Fruit fly (Drosophila melanogaster) whole organism, embryonic: ENCODE results near the gene Socs36E.

Source experiments
- Ada2b ChIP-seq: fragments of 200-800 bp; sonication (Bioruptor generic); IDR thresholded peaks from 2 replicates; pipeline ENCODE4 v1.3.6; 2022; ENCODE audit warnings: missing biosample characterization, missing genetic modification characterization
- Aef1 ChIP-seq: fragments of 200-800 bp; sonication (Bioruptor generic); IDR thresholded peaks from 3 replicates; pipeline ENCODE4 v1.3.6; 2022; ENCODE audit warnings: missing biosample characterization, missing genetic modification characterization
- Awh ChIP-seq: fragments of 200-800 bp; sonication (Bioruptor generic); IDR thresholded peaks from 2 replicates; pipeline ENCODE4, ENCODE4 v1.3.6; 2022; ENCODE audit warnings: missing biosample characterization, missing genetic modification characterization
- CG10274 ChIP-seq: fragments of 200-800 bp; sonication (Bioruptor generic); optimal IDR thresholded peaks from 3 replicates; lab custom pipeline; 2017; ENCODE audit warnings: missing biosample characterization, mild to moderate bottlenecking, missing genetic modification characterization
- CG11093 ChIP-seq: fragments of 200-800 bp; sonication (Bioruptor generic); IDR thresholded peaks from 3 replicates; pipeline ENCODE4 v1.3.6; 2022; ENCODE audit warnings: missing biosample characterization, missing genetic modification characterization
- CG11504 ChIP-seq: fragments of 200-800 bp; sonication (Bioruptor generic); optimal IDR thresholded peaks from 3 replicates; lab custom pipeline; 2019; ENCODE audit warnings: missing biosample characterization, mild to moderate bottlenecking, missing genetic modification characterization, moderate library complexity
- CG11696 ChIP-seq: fragments of 200-800 bp; sonication (Bioruptor generic); IDR thresholded peaks from 2 replicates; pipeline ENCODE4 v1.3.6; 2022; ENCODE audit warnings: missing biosample characterization, missing genetic modification characterization
- CG12769 ChIP-seq: fragments of 200-800 bp; sonication (Bioruptor generic); optimal IDR thresholded peaks from 2 replicates; lab custom pipeline; 2019; ENCODE audit warnings: missing biosample characterization, mild to moderate bottlenecking, missing genetic modification characterization, moderate library complexity
- CG1603 ChIP-seq: fragments of 200-800 bp; sonication (Bioruptor generic); optimal IDR thresholded peaks from 2 replicates; lab custom pipeline; 2019; ENCODE audit warnings: missing biosample characterization, mild to moderate bottlenecking, missing genetic modification characterization, moderate library complexity
- CG2199 ChIP-seq: fragments of 200-800 bp; sonication (Bioruptor generic); IDR thresholded peaks from 3 replicates; pipeline ENCODE4 v1.3.6; 2022; ENCODE audit warnings: missing biosample characterization, missing genetic modification characterization
- CG3407 ChIP-seq: fragments of 200-800 bp; sonication (Bioruptor generic); optimal IDR thresholded peaks from 2 replicates; lab custom pipeline; 2018; ENCODE audit warnings: missing biosample characterization, mild to moderate bottlenecking, missing genetic modification characterization
- CG4730 ChIP-seq: fragments of 200-800 bp; sonication (Bioruptor generic); IDR thresholded peaks from 2 replicates; pipeline ENCODE4 v1.3.6; 2022; ENCODE audit warnings: missing biosample characterization, missing genetic modification characterization
- CG7839 ChIP-seq: fragments of 200-800 bp; sonication (Bioruptor generic); optimal IDR thresholded peaks from 3 replicates; lab custom pipeline; 2018; ENCODE audit warnings: missing biosample characterization, mild to moderate bottlenecking, missing genetic modification characterization, moderate library complexity
- CG8290 ChIP-seq, 3 experiments: fragments of 200-800 bp; sonication (Bioruptor generic); optimal IDR thresholded peaks; 2 replicates each; lab custom pipeline; 2016 to 2019; ENCODE audit warnings: missing biosample characterization in 3 of 3, missing genetic modification characterization in 3 of 3, mild to moderate bottlenecking in 2 of 3, moderate library complexity in 1 of 3
- CG8359 ChIP-seq: fragments of 200-800 bp; sonication (Bioruptor generic); optimal IDR thresholded peaks from 2 replicates; lab custom pipeline; 2017; ENCODE audit warnings: missing biosample characterization, mild to moderate bottlenecking, missing genetic modification characterization, borderline replicate concordance
- CG9215 ChIP-seq: fragments of 200-800 bp; sonication (Bioruptor generic); IDR thresholded peaks from 2 replicates; pipeline ENCODE4 v1.3.6; 2022; ENCODE audit warnings: missing biosample characterization, missing genetic modification characterization
- Chrac-16 ChIP-seq: fragments of 200-800 bp; sonication (Bioruptor generic); optimal IDR thresholded peaks from 3 replicates; lab custom pipeline; 2016; ENCODE audit warnings: missing biosample characterization, missing genetic modification characterization
- Dad ChIP-seq: fragments of 200-800 bp; sonication (Bioruptor generic); optimal IDR thresholded peaks from 3 replicates; lab custom pipeline; 2016; ENCODE audit warnings: missing biosample characterization, missing genetic modification characterization
- Ets65A ChIP-seq: fragments of 200-800 bp; sonication (Bioruptor generic); peaks from one replicate; lab custom pipeline; 2016; ENCODE audit warnings: missing biosample characterization, missing genetic modification characterization
- Fer2 ChIP-seq: fragments of 200-800 bp; sonication (Bioruptor generic); optimal IDR thresholded peaks from 2 replicates; lab custom pipeline; 2018; ENCODE audit warnings: missing biosample characterization, mild to moderate bottlenecking, missing genetic modification characterization, moderate library complexity
- Gug ChIP-seq: fragments of 200-800 bp; sonication (Bioruptor generic); IDR thresholded peaks from 4 replicates; pipeline ENCODE4 v1.3.6; 2022; ENCODE audit warnings: missing biosample characterization, missing genetic modification characterization
- H2.0 ChIP-seq: fragments of 200-800 bp; sonication (Bioruptor generic); IDR thresholded peaks from 2 replicates; pipeline ENCODE4 v1.3.6; 2022; ENCODE audit warnings: missing biosample characterization, missing genetic modification characterization
- HmgZ ChIP-seq: fragments of 200-800 bp; sonication (Bioruptor generic); optimal IDR thresholded peaks from 2 replicates; lab custom pipeline; 2018; ENCODE audit warnings: missing biosample characterization, mild to moderate bottlenecking, missing genetic modification characterization
- Hr39 ChIP-seq: fragments of >200 bp; optimal IDR thresholded peaks from 2 replicates; lab custom pipeline; 2017
- Med ChIP-seq: fragments of 200-800 bp; sonication (Bioruptor generic); peaks from one replicate; lab custom pipeline; 2016; ENCODE audit warnings: missing biosample characterization, missing genetic modification characterization, mild to moderate bottlenecking, inconsistent platforms, moderate library complexity
- NK7.1 ChIP-seq: fragments of 200-800 bp; sonication (Bioruptor generic); optimal IDR thresholded peaks from 3 replicates; lab custom pipeline; 2016; ENCODE audit warnings: missing biosample characterization, missing genetic modification characterization
- Pdp1 ChIP-seq, 2 experiments: fragments of 200-800 bp; sonication (Bioruptor generic); optimal IDR thresholded peaks; 3 replicates each; lab custom pipeline; 2016; ENCODE audit warnings: missing biosample characterization in 2 of 2, missing genetic modification characterization in 2 of 2, mild to moderate bottlenecking in 1 of 2, moderate library complexity in 1 of 2
- Xbp1 ChIP-seq: fragments of 200-800 bp; sonication (Bioruptor generic); optimal IDR thresholded peaks from 3 replicates; lab custom pipeline; 2016; ENCODE audit warnings: missing biosample characterization, mild to moderate bottlenecking, missing genetic modification characterization
- amos ChIP-seq: fragments of 200-800 bp; sonication (Bioruptor generic); IDR thresholded peaks from 2 replicates; pipeline ENCODE4 v1.3.6; 2022; ENCODE audit warnings: missing biosample characterization, missing genetic modification characterization; ENCODE audit not compliant: partially characterized antibody
- ara ChIP-seq: fragments of 200-800 bp; sonication (Bioruptor generic); IDR thresholded peaks from 2 replicates; pipeline ENCODE4 v1.3.6; 2022; ENCODE audit warnings: missing biosample characterization, missing genetic modification characterization
- az2 ChIP-seq: fragments of 200-800 bp; sonication (Bioruptor generic); optimal IDR thresholded peaks from 3 replicates; lab custom pipeline; 2016; ENCODE audit warnings: missing biosample characterization, missing genetic modification characterization
- bbx ChIP-seq: fragments of 200-800 bp; sonication (Bioruptor generic); IDR thresholded peaks from 2 replicates; pipeline ENCODE4 v1.3.6; 2022; ENCODE audit warnings: missing biosample characterization, missing genetic modification characterization; ENCODE audit not compliant: partially characterized antibody
- bigmax ChIP-seq: fragments of 200-800 bp; sonication (Bioruptor generic); optimal IDR thresholded peaks from 2 replicates; lab custom pipeline; 2018; ENCODE audit warnings: missing biosample characterization, mild to moderate bottlenecking, missing genetic modification characterization
- cg ChIP-seq: fragments of 200-800 bp; sonication (Bioruptor generic); optimal IDR thresholded peaks from 3 replicates; lab custom pipeline; 2019; ENCODE audit warnings: missing biosample characterization, mild to moderate bottlenecking, missing genetic modification characterization, moderate library complexity
- chinmo ChIP-seq: fragments of 200-800 bp; sonication (Bioruptor generic); IDR thresholded peaks from 4 replicates; pipeline ENCODE4 v1.3.6; 2022; ENCODE audit warnings: missing biosample characterization, missing genetic modification characterization; ENCODE audit not compliant: partially characterized antibody
- da ChIP-seq: fragments of 200-800 bp; sonication (Bioruptor generic); optimal IDR thresholded peaks from 2 replicates; lab custom pipeline; 2016; ENCODE audit warnings: missing biosample characterization, missing genetic modification characterization
- en ChIP-seq: fragments of 200-800 bp; sonication (Bioruptor generic); optimal IDR thresholded peaks from 2 replicates; lab custom pipeline; 2016; ENCODE audit warnings: missing biosample characterization, missing genetic modification characterization
- fd96Cb ChIP-seq: fragments of 200-800 bp; sonication (Bioruptor generic); optimal IDR thresholded peaks from 2 replicates; lab custom pipeline; 2018; ENCODE audit warnings: missing biosample characterization, mild to moderate bottlenecking, missing genetic modification characterization, moderate library complexity
- jumu ChIP-seq: fragments of 200-800 bp; sonication (Bioruptor generic); optimal IDR thresholded peaks from 3 replicates; lab custom pipeline; 2016; ENCODE audit warnings: missing biosample characterization, missing genetic modification characterization
- lab ChIP-seq: fragments of 200-800 bp; sonication (Bioruptor generic); optimal IDR thresholded peaks from 3 replicates; lab custom pipeline; 2017; ENCODE audit warnings: missing biosample characterization, missing genetic modification characterization, mild to moderate bottlenecking, moderate library complexity, missing genetic modification reagents
- lbe ChIP-seq: fragments of 200-800 bp; sonication (Bioruptor generic); optimal IDR thresholded peaks from 2 replicates; lab custom pipeline; 2016; ENCODE audit warnings: missing biosample characterization, mild to moderate bottlenecking, missing genetic modification characterization
- pan ChIP-seq, 4 experiments: fragments of >200 bp in 3 of 4; fragments of 200-800 bp in 1 of 4; sonication (Bioruptor generic) in 1 of 4; optimal IDR thresholded peaks in 3 of 4; IDR thresholded peaks in 1 of 4; 2 replicates each; pipeline versions ENCODE4 v1.3.6 to Lab custom; 2017 to 2022; ENCODE audit warnings: missing biosample characterization in 2 of 4, missing genetic modification characterization in 2 of 4, mixed read lengths in 1 of 4
- pros ChIP-seq: fragments of 200-800 bp; sonication (Bioruptor generic); optimal IDR thresholded peaks from 3 replicates; lab custom pipeline; 2019; ENCODE audit warnings: missing biosample characterization, mild to moderate bottlenecking, missing genetic modification characterization, moderate library complexity
- psq ChIP-seq: fragments of 200-800 bp; sonication (Bioruptor generic); optimal IDR thresholded peaks from 2 replicates; lab custom pipeline; 2017; ENCODE audit warnings: missing biosample characterization, missing genetic modification characterization
- ranshi ChIP-seq: fragments of 200-800 bp; sonication (Bioruptor generic); IDR thresholded peaks from 2 replicates; pipeline ENCODE4 v1.3.6; 2022; ENCODE audit warnings: missing biosample characterization, missing genetic modification characterization
- ssp ChIP-seq: fragments of 200-800 bp; sonication (Bioruptor generic); IDR thresholded peaks from 2 replicates; pipeline ENCODE4 v1.3.6; 2022; ENCODE audit warnings: missing biosample characterization, missing genetic modification characterization
- tio ChIP-seq: fragments of 200-800 bp; sonication (Bioruptor generic); optimal IDR thresholded peaks from 2 replicates; lab custom pipeline; 2017; ENCODE audit warnings: missing biosample characterization, missing genetic modification characterization, inconsistent platforms
- z ChIP-seq: fragments of 200-800 bp; sonication (Bioruptor generic); IDR thresholded peaks from 3 replicates; pipeline ENCODE4 v1.3.6; 2022; ENCODE audit warnings: missing biosample characterization, missing genetic modification characterization

The Socs36E gene

DNA sequence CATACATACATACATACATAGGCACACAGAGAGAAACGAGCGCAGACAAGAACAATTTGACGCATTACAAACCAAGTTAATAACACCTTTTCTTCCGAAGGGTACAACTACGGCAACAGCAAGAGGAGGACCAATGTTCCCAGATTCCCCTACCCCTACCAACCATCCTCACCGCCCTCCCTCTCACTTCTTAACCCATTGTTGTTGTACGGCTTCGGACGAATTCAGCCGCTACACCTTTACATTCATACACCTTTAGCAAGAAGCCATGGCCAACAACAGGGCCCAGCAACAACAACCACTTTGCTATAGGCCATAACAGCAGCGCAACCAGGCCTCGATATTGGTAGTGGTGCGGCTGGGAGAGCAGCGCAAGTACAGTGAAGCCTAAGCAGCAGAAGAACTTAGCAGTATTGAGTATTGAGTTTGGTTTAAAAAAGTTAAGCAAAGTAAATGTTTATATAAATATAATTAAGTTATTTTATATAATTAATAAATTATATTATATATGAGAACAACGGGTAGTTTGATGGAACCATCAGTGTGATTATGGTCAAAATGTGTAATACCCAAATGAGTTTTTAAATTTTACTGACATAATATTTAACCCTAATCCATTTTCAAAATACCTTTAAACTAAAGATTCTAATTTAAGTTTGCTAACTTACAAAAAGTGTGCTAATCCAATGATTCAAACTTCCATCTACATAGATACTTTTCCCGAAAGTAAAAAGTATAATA, 1.7 kb downstream of the Socs36E start:
- TF ChIP-seq Fer2 (tag; lab: Kevin White, UChicago), result peak; percentile 20
- TF ChIP-seq CG11504 (tag; lab: Kevin White, UChicago), result peak; percentile 21
- peak; percentile 83; the same call in 2 of the 4 replicates for TF ChIP-seq chinmo (GFP tag; lab: Robert Waterston, UW)
- no peak for TF ChIP-seq pan (optimal IDR thresholded peaks at IDR 0.05; lab: Kevin White, UChicago)
- peak in 1 of 2 experiments; percentile 78 for TF ChIP-seq pan (GFP tag; optimal IDR thresholded peaks at IDR 0.05 in 1 of 2, IDR thresholded peaks at IDR 0.05 in 1 of 2)
- TF ChIP-seq tio (GFP tag; lab: Kevin White, UChicago), result peak; percentile 36
- peak; percentile 44 for TF ChIP-seq lab (GFP tag; lab: Kevin White, UChicago)
- peak; percentile 19 for TF ChIP-seq CG1603 (tag; lab: Kevin White, UChicago)
- peak in 1 of 2 experiments; percentile 48 for TF ChIP-seq Pdp1 (GFP tag; optimal IDR thresholded peaks at IDR 0.05; lab: Kevin White, UChicago)
- no peak for TF ChIP-seq CG3407 (GFP tag; lab: Kevin White, UChicago)
- peak; percentile 21 for TF ChIP-seq fd96Cb (tag; lab: Kevin White, UChicago)
- TF ChIP-seq CG11696 (GFP tag; lab: Robert Waterston, UW), result peak; percentile 46
- peak; percentile 37; the same call in 1 of the 2 replicates for TF ChIP-seq CG4730 (GFP tag; lab: Robert Waterston, UW)
- TF ChIP-seq bbx (GFP tag; lab: Robert Waterston, UW), result no peak
- peak; percentile 65; the same call in 1 of the 2 replicates for TF ChIP-seq H2.0 (GFP tag; lab: Robert Waterston, UW)
- TF ChIP-seq da, result peak; percentile 1
- peak; percentile 16 for TF ChIP-seq Xbp1 (GFP tag; lab: Kevin White, UChicago)
- TF ChIP-seq CG8290 (GFP tag; optimal IDR thresholded peaks at IDR 0.05; lab: Kevin White, UChicago), result no peak
- TF ChIP-seq CG8290 (tag; optimal IDR thresholded peaks at IDR 0.05; lab: Kevin White, UChicago), result peak in 1 of 2 experiments; percentile 58
- no peak for TF ChIP-seq Hr39 (lab: Kevin White, UChicago)
- peak; percentile 20 for TF ChIP-seq jumu (GFP tag; lab: Kevin White, UChicago)
- peak; percentile 31 for TF ChIP-seq lbe (GFP tag; lab: Kevin White, UChicago)
- TF ChIP-seq NK7.1 (GFP tag; lab: Kevin White, UChicago), result no peak
- peak; percentile 5 for TF ChIP-seq pros (GFP tag; lab: Kevin White, UChicago)
- peak; percentile 27; the same call in 1 of the 3 replicates for TF ChIP-seq CG11093 (GFP tag; lab: Robert Waterston, UW)
- peak; percentile 86 for TF ChIP-seq Med (GFP tag; lab: Kevin White, UChicago)
- peak; percentile 72 for TF ChIP-seq Aef1
- peak; percentile 92 for TF ChIP-seq CG12769 (tag; lab: Kevin White, UChicago)
- no peak for TF ChIP-seq bigmax
- peak; percentile 41 for TF ChIP-seq CG9215
- TF ChIP-seq z (GFP tag; lab: Robert Waterston, UW), result peak; percentile 50; the same call in 1 of the 3 replicates
- peak; percentile 83 for TF ChIP-seq cg
- TF ChIP-seq Chrac-16 (GFP tag; lab: Kevin White, UChicago), result peak; percentile 11
- no peak for TF ChIP-seq amos (GFP tag; lab: Robert Waterston, UW)
- no peak for TF ChIP-seq CG10274 (GFP tag; lab: Kevin White, UChicago)
- TF ChIP-seq Ada2b (GFP tag; lab: Robert Waterston, UW), result 0 out of 2 replicates have a peak, but pooled peaks have one; percentile 44
- no peak for TF ChIP-seq CG8359 (GFP tag; lab: Kevin White, UChicago)
- TF ChIP-seq az2 (GFP tag; lab: Kevin White, UChicago), result peak; percentile 37
- no peak for TF ChIP-seq Awh (GFP tag; lab: Robert Waterston, UW)
- TF ChIP-seq ssp (GFP tag; lab: Robert Waterston, UW), result 0 out of 2 replicates have a peak, but pooled peaks have one; percentile 14
- no peak for TF ChIP-seq psq (GFP tag; lab: Kevin White, UChicago)
- peak; percentile 60; the same call in 1 of the 3 replicates for TF ChIP-seq CG2199
- TF ChIP-seq ranshi (GFP tag; lab: Robert Waterston, UW), result peak; percentile 51; the same call in 1 of the 2 replicates
- no peak for TF ChIP-seq Dad
- TF ChIP-seq ara, result 0 out of 2 replicates have a peak, but pooled peaks have one; percentile 4
- peak; percentile 79; the same call in 3 of the 4 replicates for TF ChIP-seq Gug (GFP tag; lab: Robert Waterston, UW)
- peak; percentile 81 for TF ChIP-seq Ets65A (GFP tag; lab: Kevin White, UChicago)
- peak; percentile 39 for TF ChIP-seq CG7839 (tag; lab: Kevin White, UChicago)
- no peak for TF ChIP-seq HmgZ
- TF ChIP-seq en (GFP tag; lab: Kevin White, UChicago), result no peak
